Worm (Caenorhabditis elegans) whole organism, L3 larva: ENCODE measurements around the gene irld-50.

Source experiments
- R02D3.7 ChIP-seq: fragments of 150-350 bp; optimal IDR thresholded peaks from 2 replicates; lab custom pipeline; 2014; ENCODE audit warnings: missing biosample characterization, missing genetic modification characterization
- ZK546.5 ChIP-seq: sonication (generic microtip); optimal IDR thresholded peaks from 2 replicates; lab custom pipeline; 2017; ENCODE audit warnings: missing biosample characterization, missing genetic modification characterization
- aly-2 ChIP-seq: fragments of 150-350 bp; optimal IDR thresholded peaks from 2 replicates; lab custom pipeline; 2014; ENCODE audit warnings: missing biosample characterization, missing genetic modification characterization
- ama-1 ChIP-seq: fragments of 150-350 bp; optimal IDR thresholded peaks from 2 replicates; lab custom pipeline; 2018
- ceh-28 ChIP-seq: fragments of 150-350 bp; optimal IDR thresholded peaks from 2 replicates; lab custom pipeline; 2014; ENCODE audit warnings: missing biosample characterization, missing genetic modification reagents, missing genetic modification characterization
- ceh-9 ChIP-seq: sonication (generic microtip); optimal IDR thresholded peaks from 2 replicates; lab custom pipeline; 2018; ENCODE audit warnings: missing biosample characterization, missing genetic modification characterization
- egl-27 ChIP-seq: sonication (generic microtip); optimal IDR thresholded peaks from 4 replicates; lab custom pipeline; 2017; ENCODE audit warnings: missing biosample characterization, missing genetic modification reagents, missing genetic modification characterization
- egl-5 ChIP-seq: fragments of 150-350 bp; optimal IDR thresholded peaks from 2 replicates; lab custom pipeline; 2017; ENCODE audit warnings: missing biosample characterization, missing genetic modification reagents, missing genetic modification characterization, inconsistent platforms
- elt-2 ChIP-seq: sonication (generic microtip); optimal IDR thresholded peaks from 2 replicates; lab custom pipeline; 2016; ENCODE audit warnings: missing genetic modification reagents, mild to moderate bottlenecking, missing genetic modification characterization, missing compliant biosample characterization
- eor-1 ChIP-seq, 2 experiments: fragments of 150-350 bp; optimal IDR thresholded peaks; 2 replicates each; lab custom pipeline; 2014 to 2018; ENCODE audit warnings: missing biosample characterization in 2 of 2, missing genetic modification characterization in 2 of 2
- fkh-10 ChIP-seq: sonication (generic microtip); optimal IDR thresholded peaks from 2 replicates; lab custom pipeline; 2017; ENCODE audit warnings: missing biosample characterization, missing genetic modification reagents, missing genetic modification characterization
- fkh-2 ChIP-seq: fragments of 150-350 bp; optimal IDR thresholded peaks from 2 replicates; lab custom pipeline; 2014; ENCODE audit warnings: missing biosample characterization, missing genetic modification reagents, missing genetic modification characterization
- fos-1 ChIP-seq: fragments of 150-350 bp; optimal IDR thresholded peaks from 2 replicates; lab custom pipeline; 2014; ENCODE audit warnings: missing biosample characterization, missing genetic modification characterization
- hmg-11 ChIP-seq: sonication (generic microtip); optimal IDR thresholded peaks from 2 replicates; lab custom pipeline; 2016; ENCODE audit warnings: missing genetic modification characterization, missing compliant biosample characterization
- lin-39 ChIP-seq: fragments of 150-350 bp; optimal IDR thresholded peaks from 2 replicates; lab custom pipeline; 2018; ENCODE audit warnings: missing biosample characterization, missing genetic modification reagents, missing genetic modification characterization
- lsy-12 ChIP-seq: sonication (generic microtip); optimal IDR thresholded peaks from 2 replicates; lab custom pipeline; 2016; ENCODE audit warnings: mild to moderate bottlenecking, missing genetic modification characterization, missing compliant biosample characterization
- mml-1 ChIP-seq: fragments of 150-350 bp; sonication (generic microtip); optimal IDR thresholded peaks from 3 replicates; lab custom pipeline; 2014; ENCODE audit warnings: missing biosample characterization, missing genetic modification characterization
- nfya-1 ChIP-seq: sonication (generic microtip); optimal IDR thresholded peaks from 2 replicates; lab custom pipeline; 2017; ENCODE audit warnings: missing genetic modification characterization, mild to moderate bottlenecking, missing compliant biosample characterization, antibody characterized with exemption, moderate library complexity; ENCODE audit not compliant: insufficient read depth
- nhr-11 ChIP-seq: fragments of 150-350 bp; optimal IDR thresholded peaks from 2 replicates; lab custom pipeline; 2014; ENCODE audit warnings: missing biosample characterization, missing genetic modification characterization
- nhr-237 ChIP-seq: fragments of 150-350 bp; optimal IDR thresholded peaks from 2 replicates; lab custom pipeline; 2014; ENCODE audit warnings: missing biosample characterization, missing genetic modification characterization
- nhr-25 ChIP-seq: sonication (generic microtip); optimal IDR thresholded peaks from 2 replicates; lab custom pipeline; 2017; ENCODE audit warnings: missing biosample characterization, missing genetic modification characterization
- nhr-28 ChIP-seq: fragments of 150-350 bp; optimal IDR thresholded peaks from 2 replicates; lab custom pipeline; 2014; ENCODE audit warnings: missing biosample characterization, missing genetic modification characterization
- nhr-76 ChIP-seq: fragments of 150-350 bp; sonication (generic microtip); optimal IDR thresholded peaks from 5 replicates; lab custom pipeline; 2014; ENCODE audit warnings: missing biosample characterization, missing genetic modification characterization
- pqm-1 ChIP-seq: fragments of 150-350 bp; optimal IDR thresholded peaks from 2 replicates; lab custom pipeline; 2017; ENCODE audit warnings: missing biosample characterization, missing genetic modification characterization, inconsistent platforms
- sea-2 ChIP-seq: fragments of 150-350 bp; sonication (generic microtip); optimal IDR thresholded peaks from 4 replicates; lab custom pipeline; 2014; ENCODE audit warnings: missing biosample characterization, missing genetic modification reagents, missing genetic modification characterization
- skn-1 ChIP-seq: fragments of 150-350 bp; optimal IDR thresholded peaks from 2 replicates; lab custom pipeline; 2014; ENCODE audit warnings: missing biosample characterization, missing genetic modification characterization
- snpc-4 ChIP-seq: fragments of 150-350 bp; optimal IDR thresholded peaks from 2 replicates; lab custom pipeline; 2014; ENCODE audit warnings: missing biosample characterization, missing genetic modification characterization
- tbx-2 ChIP-seq: sonication (generic microtip); optimal IDR thresholded peaks from 2 replicates; lab custom pipeline; 2016; ENCODE audit warnings: mild to moderate bottlenecking, missing genetic modification characterization, missing compliant biosample characterization
- unc-62 ChIP-seq: fragments of 150-350 bp; sonication (generic microtip); optimal IDR thresholded peaks from 4 replicates; lab custom pipeline; 2014; ENCODE audit warnings: missing biosample characterization, missing genetic modification reagents, missing genetic modification characterization
- zag-1 ChIP-seq: fragments of 150-350 bp; optimal IDR thresholded peaks from 2 replicates; lab custom pipeline; 2014; ENCODE audit warnings: missing biosample characterization, missing genetic modification characterization
- ztf-11 ChIP-seq: fragments of 150-350 bp; optimal IDR thresholded peaks from 2 replicates; lab custom pipeline; 2014; ENCODE audit warnings: missing biosample characterization, missing genetic modification characterization

Gene irld-50

ce11 chrII:2929846-2930245, 14.0 kb downstream of the irld-50 start:
- TF ChIP-seq unc-62 (GFP tag; lab: Kevin White, UChicago) (no peak), hmg-11 (no peak), ceh-28 (tag; lab: Kevin White, UChicago) (no peak), ceh-9 (no peak), egl-27 (no peak), fkh-2 (tag; lab: Kevin White, UChicago) (no peak), elt-2 (tag; lab: Kevin White, UChicago) (no peak), fos-1 (tag; lab: Kevin White, UChicago) (no peak), ztf-11 (no peak)

- TF ChIP-seq mml-1 (tag; lab: Kevin White, UChicago), result no peak
- no peak for TF ChIP-seq eor-1 (tag; optimal IDR thresholded peaks at IDR 0.05; lab: Kevin White, UChicago)
- no peak for TF ChIP-seq aly-2 (tag; lab: Kevin White, UChicago)
Observed at ce11 chrII:2927533-2927932, 16.3 kb downstream of the irld-50 start, which contains the start of the genes ZK355.3 and ZK355.8. Gene ZK355.3, minus strand, starts transcription at chrII:2927633. Gene ZK355.8, plus strand, starts transcription at chrII:2927804.

ce11 chrII:2925806-2926558, 17.9 kb downstream of the irld-50 start:
- no peak for TF ChIP-seq lin-39 (tag; lab: Kevin White, UChicago)
- no peak for TF ChIP-seq nhr-237 (tag; lab: Kevin White, UChicago)
- no peak for TF ChIP-seq tbx-2 (tag; lab: Kevin White, UChicago)
- no peak for TF ChIP-seq pqm-1 (tag; lab: Kevin White, UChicago)
- no peak for TF ChIP-seq unc-62 (GFP tag; lab: Kevin White, UChicago)
- TF ChIP-seq egl-27, result no peak
- TF ChIP-seq nhr-76 (tag; lab: Kevin White, UChicago), result no peak
- TF ChIP-seq nhr-28, result no peak
- no peak for TF ChIP-seq eor-1 (tag; optimal IDR thresholded peaks at IDR 0.05; lab: Kevin White, UChicago)
- no peak for TF ChIP-seq nhr-11 (tag; lab: Kevin White, UChicago)
- TF ChIP-seq elt-2 (tag; lab: Kevin White, UChicago), result no peak
- no peak for TF ChIP-seq ceh-28 (tag; lab: Kevin White, UChicago)
- TF ChIP-seq egl-5 (tag; lab: Kevin White, UChicago), result no peak
- no peak for TF ChIP-seq fkh-10 (GFP tag; lab: Kevin White, UChicago)

- TF ChIP-seq ama-1 (lab: Kevin White, UChicago) (no peak), nhr-237 (tag; lab: Kevin White, UChicago) (no peak), mml-1 (tag; lab: Kevin White, UChicago) (no peak), nhr-25 (tag; lab: Kevin White, UChicago) (no peak), unc-62 (GFP tag; lab: Kevin White, UChicago) (no peak), snpc-4 (no peak)
Observed at ce11 chrII:2925032-2925431, 18.8 kb downstream of the irld-50 start.

DNA sequence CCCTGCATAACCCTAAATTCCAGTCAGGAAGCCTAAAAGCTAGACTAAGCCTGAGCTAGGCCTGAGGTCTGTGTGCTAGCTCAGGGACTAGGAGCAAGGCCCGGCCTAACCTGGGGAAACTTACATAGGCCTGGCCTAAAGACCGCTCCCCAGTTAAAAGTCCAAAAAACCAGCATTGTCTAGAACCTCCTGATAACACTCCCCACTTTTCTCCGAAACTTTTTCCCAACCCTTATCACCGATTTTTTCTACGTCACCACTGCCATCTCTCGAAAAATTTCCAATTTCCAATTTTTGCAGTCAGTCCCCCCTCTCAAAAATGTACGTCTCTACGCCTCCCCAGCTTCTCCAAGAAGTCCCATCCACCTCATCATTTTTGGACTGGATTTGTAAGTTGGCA, 20.2 kb downstream of the irld-50 start, which contains the start of gene ZK355.2:
TSS of gene ZK355.2 (plus strand) at position 301 of the 400 bp plus-strand sequence.
- TF ChIP-seq nfya-1 (tag; lab: Kevin White, UChicago) (no peak), elt-2 (tag; lab: Kevin White, UChicago) (peak; percentile 30), ZK546.5 (tag; lab: Kevin White, UChicago) (no peak), R02D3.7 (tag; lab: Kevin White, UChicago) (no peak), nhr-11 (tag; lab: Kevin White, UChicago) (no peak)

DNA sequence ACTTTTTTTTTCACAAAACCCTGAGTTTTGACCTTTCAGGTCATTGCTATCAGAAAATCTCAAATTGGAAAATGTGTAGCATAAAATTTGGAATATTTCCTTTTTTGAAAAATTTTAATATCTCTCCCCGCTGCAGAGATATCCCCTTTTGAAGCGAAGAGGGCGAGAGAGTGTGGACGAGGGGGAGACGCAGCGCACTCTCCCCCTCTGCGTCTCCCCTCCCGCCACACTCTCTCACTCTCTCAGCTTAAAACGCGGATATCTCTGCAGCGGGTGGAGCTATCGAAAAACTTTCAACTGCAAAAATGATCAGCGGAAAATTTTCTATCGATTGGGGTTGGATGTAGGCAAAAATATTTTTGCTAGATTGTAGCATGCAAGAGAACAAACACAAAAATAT, 21.1 kb downstream of the irld-50 start:
- TF ChIP-seq skn-1 (tag; lab: Kevin White, UChicago), result no peak
- no peak for TF ChIP-seq sea-2 (GFP tag; lab: Kevin White, UChicago)
- TF ChIP-seq lsy-12, result no peak
- TF ChIP-seq fkh-10 (GFP tag; lab: Kevin White, UChicago), result no peak
- TF ChIP-seq tbx-2 (tag; lab: Kevin White, UChicago), result no peak
- TF ChIP-seq elt-2 (tag; lab: Kevin White, UChicago), result no peak
- TF ChIP-seq mml-1 (tag; lab: Kevin White, UChicago), result no peak
- no peak for TF ChIP-seq eor-1 (tag; optimal IDR thresholded peaks at IDR 0.05; lab: Kevin White, UChicago)
- no peak for TF ChIP-seq ama-1 (lab: Kevin White, UChicago)
- TF ChIP-seq zag-1 (tag; lab: Kevin White, UChicago), result no peak
- no peak for TF ChIP-seq egl-27
